Worm (Caenorhabditis elegans): ENCODE results near the gene F59E12.3.

DNA sequence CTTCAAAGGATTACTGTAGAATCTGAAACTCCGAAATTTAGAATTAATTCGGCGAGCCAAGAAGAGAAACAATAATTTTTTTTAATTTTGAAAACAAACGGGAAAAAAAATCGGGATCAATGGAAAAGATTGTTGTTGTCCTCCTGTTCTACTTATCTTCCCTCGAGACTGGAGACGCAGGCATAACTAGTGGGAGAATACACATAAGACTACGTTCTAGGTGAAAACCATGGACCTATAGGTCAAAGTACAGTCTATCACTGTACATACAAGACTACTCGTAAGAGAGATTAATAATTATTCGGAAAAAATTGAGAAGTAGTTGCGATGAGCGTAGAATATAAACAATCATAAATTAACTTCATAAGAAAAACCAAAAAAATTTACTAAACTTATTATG is 18.9 kb upstream of the F59E12.3 start, which contains the start of gene dhs-6:
- no peak for TF ChIP-seq him-1 (tag; optimal IDR thresholded peaks at IDR 0.05)
- TF ChIP-seq dao-5 (tag; optimal IDR thresholded peaks at IDR 0.05) = no peak

Data from whole organism, L4/young adult.